Worm (Caenorhabditis elegans): ENCODE data around the gene srw-55.

The srw-55 gene

ce11 chrV:15900564-15900963 is 39.6 kb downstream of the srw-55 start:
- TF ChIP-seq flh-1 (GFP tag; optimal IDR thresholded peaks at IDR 0.05): no peak
- no peak for TF ChIP-seq hlh-1 (tag; optimal IDR thresholded peaks at IDR 0.05)
- TF ChIP-seq sem-2 (GFP tag; optimal IDR thresholded peaks at IDR 0.05): no peak
- TF ChIP-seq M03D4.4 (tag; optimal IDR thresholded peaks at IDR 0.05): no peak
- TF ChIP-seq mls-2 (tag; optimal IDR thresholded peaks at IDR 0.05): no peak
- TF ChIP-seq elt-3 (tag; optimal IDR thresholded peaks at IDR 0.05): no peak
- no peak for TF ChIP-seq mab-5 (tag; optimal IDR thresholded peaks at IDR 0.05)
- TF ChIP-seq ceh-39 (tag; optimal IDR thresholded peaks at IDR 0.05): no peak
- TF ChIP-seq elt-1 (tag; optimal IDR thresholded peaks at IDR 0.05; ENCODE audit: borderline replicate concordance, insufficient read depth): no peak
- no peak for TF ChIP-seq lin-32 (GFP tag; optimal IDR thresholded peaks at IDR 0.05)
- no peak for TF ChIP-seq lin-13 (tag; optimal IDR thresholded peaks at IDR 0.05)
- no peak for TF ChIP-seq sptf-1 (tag; optimal IDR thresholded peaks at IDR 0.05)
- TF ChIP-seq ceh-83 (GFP tag; optimal IDR thresholded peaks at IDR 0.05): no peak
- no peak for TF ChIP-seq pha-4 (tag; optimal IDR thresholded peaks at IDR 0.05)
- no peak for TF ChIP-seq blmp-1 (tag; optimal IDR thresholded peaks at IDR 0.05)
- no peak for TF ChIP-seq ztf-11 (tag; optimal IDR thresholded peaks at IDR 0.05)
- no peak for TF ChIP-seq nhr-2 (tag; optimal IDR thresholded peaks at IDR 0.05)
- TF ChIP-seq mep-1 (tag; optimal IDR thresholded peaks at IDR 0.05): no peak
- no peak for TF ChIP-seq nhr-12 (tag; optimal IDR thresholded peaks at IDR 0.05)

- TF ChIP-seq ceh-83 (GFP tag; optimal IDR thresholded peaks at IDR 0.05) (no peak), hlh-1 (tag; optimal IDR thresholded peaks at IDR 0.05) (no peak), blmp-1 (tag; optimal IDR thresholded peaks at IDR 0.05) (no peak), sem-2 (GFP tag; optimal IDR thresholded peaks at IDR 0.05) (no peak), ceh-43 (GFP tag; optimal IDR thresholded peaks at IDR 0.05) (no peak), lin-13 (tag; optimal IDR thresholded peaks at IDR 0.05) (no peak), nhr-76 (tag; optimal IDR thresholded peaks at IDR 0.05) (no peak), bed-3 (GFP tag; optimal IDR thresholded peaks at IDR 0.05) (no peak), zip-8 (tag; optimal IDR thresholded peaks at IDR 0.05) (no peak), unc-120 (tag; optimal IDR thresholded peaks at IDR 0.05; ENCODE audit: poor library complexity, severe bottlenecking) (no peak), tbx-8 (GFP tag; optimal IDR thresholded peaks at IDR 0.05) (no peak), mep-1 (tag; optimal IDR thresholded peaks at IDR 0.05) (no peak), lin-32 (GFP tag; optimal IDR thresholded peaks at IDR 0.05) (no peak), M03D4.4 (tag; optimal IDR thresholded peaks at IDR 0.05) (no peak), mls-2 (tag; optimal IDR thresholded peaks at IDR 0.05) (no peak)
These were observed 40.5 kb downstream of the srw-55 start, which contains the start of gene T06C12.14 for ce11 chrV:15899696-15900095. Gene T06C12.14, plus strand, starts transcription at chrV:15899996.

- TF ChIP-seq mep-1 (tag; optimal IDR thresholded peaks at IDR 0.05) (no peak), sem-2 (GFP tag; optimal IDR thresholded peaks at IDR 0.05) (no peak), flh-1 (GFP tag; optimal IDR thresholded peaks at IDR 0.05) (no peak), lsy-2 (tag; optimal IDR thresholded peaks at IDR 0.05) (no peak), nhr-2 (tag; optimal IDR thresholded peaks at IDR 0.05) (no peak), nhr-76 (tag; optimal IDR thresholded peaks at IDR 0.05) (no peak), tbx-8 (GFP tag; optimal IDR thresholded peaks at IDR 0.05) (no peak), sptf-1 (tag; optimal IDR thresholded peaks at IDR 0.05) (no peak), M03D4.4 (tag; optimal IDR thresholded peaks at IDR 0.05) (no peak), lin-13 (tag; optimal IDR thresholded peaks at IDR 0.05) (no peak), nhr-12 (tag; optimal IDR thresholded peaks at IDR 0.05) (no peak), mls-2 (tag; optimal IDR thresholded peaks at IDR 0.05) (no peak)
These were observed 42.5 kb downstream of the srw-55 start, which contains the start of gene str-60 for ce11 chrV:15897696-15898095. Gene str-60, plus strand, starts transcription at chrV:15897996.

- TF ChIP-seq cnd-1 (tag; optimal IDR thresholded peaks at IDR 0.05): no peak
- TF ChIP-seq nhr-12 (tag; optimal IDR thresholded peaks at IDR 0.05): no peak
- no peak for TF ChIP-seq nhr-76 (tag; optimal IDR thresholded peaks at IDR 0.05)
- TF ChIP-seq sem-2 (GFP tag; optimal IDR thresholded peaks at IDR 0.05): no peak
- TF ChIP-seq ceh-43 (GFP tag; optimal IDR thresholded peaks at IDR 0.05): no peak
- no peak for TF ChIP-seq snpc-4 (tag; optimal IDR thresholded peaks at IDR 0.05)
These were observed 43.5 kb downstream of the srw-55 start, which contains the start of gene nhr-213 for ce11 chrV:15896671-15897070. Gene nhr-213, minus strand, starts transcription at chrV:15896771.

ce11 chrV:15892696-15893095 is 47.5 kb downstream of the srw-55 start, which contains the start of gene T06C12.11:
Gene T06C12.11, plus strand, starts transcription at chrV:15892996.
- no peak for TF ChIP-seq elt-1 (tag; optimal IDR thresholded peaks at IDR 0.05; ENCODE audit: borderline replicate concordance, insufficient read depth)
- TF ChIP-seq sptf-1 (tag; optimal IDR thresholded peaks at IDR 0.05): no peak
- no peak for TF ChIP-seq lin-13 (tag; optimal IDR thresholded peaks at IDR 0.05)
- no peak for TF ChIP-seq snpc-4 (tag; optimal IDR thresholded peaks at IDR 0.05)
- TF ChIP-seq mls-2 (tag; optimal IDR thresholded peaks at IDR 0.05): no peak

- TF ChIP-seq zip-8 (tag; optimal IDR thresholded peaks at IDR 0.05) (no peak), lsy-2 (tag; optimal IDR thresholded peaks at IDR 0.05) (no peak), tbx-8 (GFP tag; optimal IDR thresholded peaks at IDR 0.05) (no peak), hlh-1 (tag; optimal IDR thresholded peaks at IDR 0.05) (no peak), ceh-39 (tag; optimal IDR thresholded peaks at IDR 0.05) (no peak), nhr-12 (tag; optimal IDR thresholded peaks at IDR 0.05) (no peak), flh-1 (GFP tag; optimal IDR thresholded peaks at IDR 0.05) (no peak), bed-3 (GFP tag; optimal IDR thresholded peaks at IDR 0.05) (no peak), cnd-1 (tag; optimal IDR thresholded peaks at IDR 0.05) (no peak), nhr-2 (tag; optimal IDR thresholded peaks at IDR 0.05) (no peak), ceh-83 (GFP tag; optimal IDR thresholded peaks at IDR 0.05) (no peak), sptf-1 (tag; optimal IDR thresholded peaks at IDR 0.05) (no peak), mep-1 (tag; optimal IDR thresholded peaks at IDR 0.05) (no peak), ceh-43 (GFP tag; optimal IDR thresholded peaks at IDR 0.05) (no peak), M03D4.4 (tag; optimal IDR thresholded peaks at IDR 0.05) (no peak), nhr-28 (tag; optimal IDR thresholded peaks at IDR 0.05) (no peak), sem-2 (GFP tag; optimal IDR thresholded peaks at IDR 0.05) (no peak), mls-2 (tag; optimal IDR thresholded peaks at IDR 0.05) (no peak), nhr-76 (tag; optimal IDR thresholded peaks at IDR 0.05) (no peak), lin-32 (GFP tag; optimal IDR thresholded peaks at IDR 0.05) (no peak)
These were observed 48.4 kb downstream of the srw-55 start, which contains the start of gene T06C12.12 for ce11 chrV:15891761-15892160. Gene T06C12.12, plus strand, starts transcription at chrV:15892061.
